Worm (Caenorhabditis elegans): Measurements from ENCODE around the gene R151.2.

DNA sequence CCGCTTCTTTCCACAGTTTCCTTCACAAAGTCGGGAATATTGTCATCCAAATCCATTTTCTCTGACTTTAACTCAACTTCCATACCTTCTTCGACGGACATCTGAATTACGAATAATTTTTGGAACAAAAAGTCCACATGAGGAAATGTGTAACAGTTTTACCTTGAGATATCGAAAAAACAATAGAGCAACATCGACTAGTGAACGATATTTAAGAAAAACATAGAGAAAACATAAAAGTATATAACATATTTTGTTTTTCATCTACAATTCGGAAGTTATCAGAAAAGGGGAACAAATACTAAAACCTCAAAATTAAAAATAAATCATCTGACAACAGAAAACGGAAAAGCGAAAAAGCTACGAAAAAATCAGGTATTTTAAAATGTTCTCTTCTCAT lies 23.0 kb downstream of the R151.2 start, which contains the start of gene adr-2:
- no peak for TF ChIP-seq lin-29 (GFP tag; IDR thresholded peaks at IDR 0.05)
- no peak for TF ChIP-seq nhr-76 (tag; optimal IDR thresholded peaks at IDR 0.05)
- no peak for TF ChIP-seq unc-39 (tag; optimal IDR thresholded peaks at IDR 0.05)
- no peak for TF ChIP-seq zip-2 (tag; optimal IDR thresholded peaks at IDR 0.05)
- TF ChIP-seq pqm-1 (tag; optimal IDR thresholded peaks at IDR 0.05): no peak
- no peak for TF ChIP-seq nhr-25 (tag; optimal IDR thresholded peaks at IDR 0.05; ENCODE audit: borderline replicate concordance, insufficient read depth)
- TF ChIP-seq nhr-111 (GFP tag; optimal IDR thresholded peaks at IDR 0.05): no peak
- no peak for TF ChIP-seq unc-62 (GFP tag; optimal IDR thresholded peaks at IDR 0.05 in 1 of 2)
- TF ChIP-seq unc-62 (tag; optimal IDR thresholded peaks at IDR 0.05): no peak
- TF ChIP-seq daf-12 (tag; optimal IDR thresholded peaks at IDR 0.05): no peak
- no peak for TF ChIP-seq tra-1 (GFP tag; IDR thresholded peaks at IDR 0.05)
